Worm (Caenorhabditis elegans) whole organism, L4 larva: Measurements from ENCODE around the gene F48F5.6.

ENCODE experiments used
- F10B5.3 ChIP-seq: sonication (generic microtip); optimal IDR thresholded peaks from 2 replicates; lab custom pipeline; 2016; ENCODE audit warnings: mild to moderate bottlenecking, missing genetic modification characterization, missing compliant biosample characterization
- F26F4.8 ChIP-seq: fragments of 200-800 bp; sonication (Bioruptor generic); conservative IDR thresholded peaks from 2 replicates; pipeline ENCODE4 v1.3.6; 2022; ENCODE audit warnings: missing genetic modification characterization, missing compliant biosample characterization
- R02D3.7 ChIP-seq: fragments of 150-350 bp; sonication (generic microtip); optimal IDR thresholded peaks from 3 replicates; lab custom pipeline; 2014; ENCODE audit warnings: missing biosample characterization, missing genetic modification characterization
- ZK546.5 ChIP-seq, 2 experiments: sonication (generic microtip); optimal IDR thresholded peaks; 2 replicates each; lab custom pipeline; 2017; ENCODE audit warnings: missing biosample characterization in 2 of 2, missing genetic modification characterization in 2 of 2
- aha-1 ChIP-seq: fragments of 150-350 bp; peaks from one replicate; lab custom pipeline; 2014; ENCODE audit warnings: missing biosample characterization, missing genetic modification characterization
- aly-2 ChIP-seq: sonication (generic microtip); optimal IDR thresholded peaks from 2 replicates; lab custom pipeline; 2018; ENCODE audit warnings: missing biosample characterization, missing genetic modification characterization
- arid-1 ChIP-seq: fragments of 200-800 bp; sonication (Bioruptor generic); conservative IDR thresholded peaks from 2 replicates; pipeline ENCODE4 v1.3.6; 2022; ENCODE audit warnings: missing genetic modification reagents, missing genetic modification characterization, missing compliant biosample characterization
- attf-4 ChIP-seq: sonication (generic microtip); optimal IDR thresholded peaks from 3 replicates; lab custom pipeline; 2017; ENCODE audit warnings: missing biosample characterization, missing genetic modification characterization
- ceh-20 ChIP-seq: fragments of 200-800 bp; sonication (Bioruptor generic); IDR thresholded peaks from 2 replicates; pipeline ENCODE4 v1.3.6; 2022; ENCODE audit warnings: missing genetic modification reagents, missing genetic modification characterization, missing compliant biosample characterization
- ceh-32 ChIP-seq: sonication (generic microtip); optimal IDR thresholded peaks from 2 replicates; lab custom pipeline; 2016; ENCODE audit warnings: mild to moderate bottlenecking, missing genetic modification characterization, missing compliant biosample characterization; ENCODE audit not compliant: poor library complexity
- ces-1 ChIP-seq: fragments of 150-350 bp; sonication (generic microtip); optimal IDR thresholded peaks from 4 replicates; lab custom pipeline; 2014; ENCODE audit warnings: missing biosample characterization, missing genetic modification reagents, missing genetic modification characterization
- daf-12 ChIP-seq: fragments of 150-350 bp; optimal IDR thresholded peaks from 2 replicates; lab custom pipeline; 2014; ENCODE audit warnings: missing biosample characterization, missing genetic modification reagents, missing genetic modification characterization
- daf-16 ChIP-seq, 3 experiments: sonication (generic microtip); optimal IDR thresholded peaks; 2 replicates each; lab custom pipeline; 2016 to 2017; ENCODE audit warnings: missing genetic modification characterization in 3 of 3, missing genetic modification reagents in 3 of 3, mild to moderate bottlenecking in 2 of 3, missing compliant biosample characterization in 2 of 3, missing biosample characterization in 1 of 3, moderate library complexity in 1 of 3
- dmd-6 ChIP-seq: fragments of 200-800 bp; sonication (Bioruptor generic); IDR thresholded peaks from 2 replicates; pipeline ENCODE4 v1.3.6; 2022; ENCODE audit warnings: missing genetic modification reagents, missing genetic modification characterization, missing compliant biosample characterization
- dmd-9 ChIP-seq: fragments of 200-800 bp; sonication (Bioruptor generic); IDR thresholded peaks from 2 replicates; pipeline ENCODE4 v1.3.6; 2022; ENCODE audit warnings: missing genetic modification reagents, missing genetic modification characterization, missing compliant biosample characterization
- dpl-1 ChIP-seq: fragments of 150-350 bp; optimal IDR thresholded peaks from 2 replicates; lab custom pipeline; 2014; ENCODE audit warnings: missing biosample characterization, missing genetic modification reagents, missing genetic modification characterization
- duxl-1 ChIP-seq: sonication (generic microtip); optimal IDR thresholded peaks from 2 replicates; lab custom pipeline; 2016; ENCODE audit warnings: mild to moderate bottlenecking, missing genetic modification characterization, moderate library complexity, missing compliant biosample characterization; ENCODE audit not compliant: poor library complexity
- dve-1 ChIP-seq: sonication (generic microtip); optimal IDR thresholded peaks from 2 replicates; lab custom pipeline; 2017; ENCODE audit warnings: antibody characterized with exemption, mild to moderate bottlenecking, missing genetic modification characterization, missing compliant biosample characterization; ENCODE audit not compliant: insufficient read depth
- egl-27 ChIP-seq: sonication (generic microtip); optimal IDR thresholded peaks from 3 replicates; lab custom pipeline; 2017; ENCODE audit warnings: missing biosample characterization, missing genetic modification reagents, missing genetic modification characterization
- egl-43 ChIP-seq: fragments of 200-800 bp; sonication (Bioruptor generic); IDR thresholded peaks from 2 replicates; pipeline ENCODE4 v1.3.6; 2022; ENCODE audit warnings: missing genetic modification reagents, missing genetic modification characterization, missing compliant biosample characterization
- hlh-11 ChIP-seq: fragments of 200-800 bp; sonication (Bioruptor generic); optimal IDR thresholded peaks from 2 replicates; lab custom pipeline; 2018; ENCODE audit warnings: mild to moderate bottlenecking, missing genetic modification characterization, missing compliant biosample characterization
- hmg-1.1 ChIP-seq: fragments of 200-800 bp; sonication (Bioruptor generic); IDR thresholded peaks from 2 replicates; pipeline ENCODE4 v1.3.6; 2022; ENCODE audit warnings: missing genetic modification reagents, missing genetic modification characterization, missing compliant biosample characterization
- madf-9 ChIP-seq: fragments of 200-800 bp; sonication (Bioruptor generic); conservative IDR thresholded peaks from 2 replicates; pipeline ENCODE4 v1.3.6; 2022; ENCODE audit warnings: missing genetic modification reagents, missing genetic modification characterization, missing compliant biosample characterization
- mxl-3 ChIP-seq: fragments of 200-800 bp; sonication (Bioruptor generic); optimal IDR thresholded peaks from 2 replicates; lab custom pipeline; 2018; ENCODE audit warnings: mild to moderate bottlenecking, missing genetic modification characterization, missing compliant biosample characterization
- nhr-11 ChIP-seq: fragments of 150-350 bp; optimal IDR thresholded peaks from 2 replicates; lab custom pipeline; 2014; ENCODE audit warnings: missing biosample characterization, missing genetic modification characterization
- nhr-237 ChIP-seq: sonication (generic microtip); optimal IDR thresholded peaks from 2 replicates; lab custom pipeline; 2017; ENCODE audit warnings: missing biosample characterization, missing genetic modification characterization
- nhr-28 ChIP-seq: fragments of 150-350 bp; optimal IDR thresholded peaks from 2 replicates; lab custom pipeline; 2014; ENCODE audit warnings: missing biosample characterization, missing genetic modification characterization
- nhr-41 ChIP-seq: fragments of 200-800 bp; sonication (Bioruptor generic); IDR thresholded peaks from 2 replicates; pipeline ENCODE4 v1.3.6; 2022; ENCODE audit warnings: missing genetic modification reagents, missing genetic modification characterization, missing compliant biosample characterization
- pha-4 ChIP-seq, 2 experiments: fragments of 150-350 bp in 1 of 2; fragments of 200-800 bp in 1 of 2; sonication (Bioruptor generic) in 1 of 2; IDR thresholded peaks in 1 of 2; optimal IDR thresholded peaks in 1 of 2; 2 replicates each; pipeline versions ENCODE4 v1.3.6 to Lab custom; 2014 to 2022; ENCODE audit warnings: missing genetic modification characterization in 2 of 2, missing genetic modification reagents in 2 of 2, missing biosample characterization in 1 of 2, missing compliant biosample characterization in 1 of 2
- php-3 ChIP-seq: fragments of 200-800 bp; sonication (Bioruptor generic); IDR thresholded peaks from 2 replicates; pipeline ENCODE4 v1.3.6; 2022; ENCODE audit warnings: missing genetic modification reagents, missing genetic modification characterization, missing compliant biosample characterization
- rbr-2 ChIP-seq: sonication (generic microtip); optimal IDR thresholded peaks from 2 replicates; lab custom pipeline; 2016; ENCODE audit warnings: missing genotype, missing genetic modification characterization, missing compliant biosample characterization
- set-16 ChIP-seq: fragments of 200-800 bp; sonication (Bioruptor generic); IDR thresholded peaks from 2 replicates; pipeline ENCODE4 v1.3.6; 2022; ENCODE audit warnings: missing genetic modification reagents, missing genetic modification characterization, missing compliant biosample characterization
- skn-1 ChIP-seq: fragments of 150-350 bp; optimal IDR thresholded peaks from 2 replicates; lab custom pipeline; 2014; ENCODE audit warnings: missing biosample characterization, missing genetic modification characterization
- unc-62 ChIP-seq, 3 experiments: fragments of 150-350 bp in 1 of 3; sonication (generic microtip); optimal IDR thresholded peaks in 2 of 3; peaks in 1 of 3; 1 replicate in 1 of 3; 2 replicates in 2 of 3; lab custom pipeline; 2014 to 2017; ENCODE audit warnings: missing biosample characterization in 3 of 3, missing genetic modification characterization in 3 of 3, missing genetic modification reagents in 3 of 3, missing genotype in 1 of 3
- zip-2 ChIP-seq: fragments of 150-350 bp; optimal IDR thresholded peaks from 2 replicates; lab custom pipeline; 2014; ENCODE audit warnings: missing biosample characterization, missing genetic modification characterization
- ztf-11 ChIP-seq: fragments of 150-350 bp; optimal IDR thresholded peaks from 2 replicates; lab custom pipeline; 2014; ENCODE audit warnings: missing biosample characterization, missing genetic modification characterization

The F48F5.6 gene

ce11 chrV:20412225-20412624, 40.8 kb downstream of the F48F5.6 start (continued):
- TF ChIP-seq hmg-1.1 (GFP tag; lab: Robert Waterston, UW), result 0 out of 2 replicates have a peak, but pooled peaks have one; percentile 31
- TF ChIP-seq skn-1, result no peak
- TF ChIP-seq zip-2 (tag; lab: Kevin White, UChicago), result no peak
- TF ChIP-seq, all 104 proteins: peak for 23

DNA sequence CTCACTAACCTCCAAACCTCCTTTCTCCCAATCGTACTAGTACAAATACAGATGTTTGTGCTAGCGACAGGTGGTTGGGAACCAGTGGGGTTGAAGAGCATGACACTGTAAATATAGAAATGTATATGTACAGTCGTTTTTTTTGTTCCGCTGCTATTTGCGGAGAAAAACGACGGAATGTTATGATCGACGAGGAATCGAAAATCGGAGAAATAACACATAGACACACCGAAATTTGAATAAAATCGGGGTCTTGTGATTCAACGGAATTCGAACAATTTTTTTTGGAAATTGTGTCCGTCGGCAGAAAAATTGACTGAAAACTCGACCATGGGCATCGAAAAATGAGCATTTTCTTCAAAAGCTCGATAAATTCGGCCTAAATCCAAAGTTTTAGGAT, 41.3 kb downstream of the F48F5.6 start, which contains the start of gene F53H2.3:
Gene F53H2.3, minus strand, starts transcription at position 101 of the 400 bp plus-strand sequence.
- TF ChIP-seq madf-9 (GFP tag; lab: Robert Waterston, UW) (no peak), dpl-1 (GFP tag; lab: Kevin White, UChicago) (no peak), ZK546.5 (tag; optimal IDR thresholded peaks at IDR 0.05; lab: Kevin White, UChicago) (no peak), egl-27 (no peak), unc-62 (GFP tag; optimal IDR thresholded peaks at IDR 0.05 in 1 of 2; lab: Kevin White, UChicago) (no peak), unc-62 (tag; optimal IDR thresholded peaks at IDR 0.05; lab: Kevin White, UChicago) (no peak), rbr-2 (tag; lab: Kevin White, UChicago) (no peak), ceh-20 (GFP tag; lab: Robert Waterston, UW) (no peak), F26F4.8 (GFP tag; lab: Robert Waterston, UW) (no peak), attf-4 (no peak), nhr-11 (no peak), ceh-32 (tag; lab: Kevin White, UChicago) (no peak), R02D3.7 (no peak), set-16 (no peak), nhr-237 (tag; lab: Kevin White, UChicago) (no peak), ztf-11 (tag; lab: Kevin White, UChicago) (no peak), arid-1 (GFP tag; lab: Robert Waterston, UW) (no peak), nhr-41 (GFP tag; lab: Robert Waterston, UW) (no peak), aha-1 (no peak), dmd-6 (no peak)

DNA sequence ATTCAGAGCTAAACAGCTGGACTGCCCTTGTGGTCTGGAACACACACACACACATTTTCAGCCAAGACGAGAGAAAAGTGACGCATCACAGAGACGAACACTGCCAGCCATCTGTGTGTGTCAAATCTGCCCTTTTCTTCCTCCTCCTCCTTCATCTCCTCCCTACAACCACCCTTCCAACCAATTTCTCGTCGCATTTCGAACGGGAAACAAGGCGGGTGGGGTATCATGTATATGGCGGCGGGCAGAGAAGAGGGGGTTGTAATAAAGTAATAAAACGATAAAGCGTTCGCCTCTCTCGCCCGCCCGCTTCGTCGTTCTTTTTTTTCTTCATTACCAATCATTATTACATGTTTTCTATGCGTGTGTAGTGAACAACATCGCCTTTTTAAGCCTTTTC, 42.7 kb downstream of the F48F5.6 start:
- TF ChIP-seq nhr-28 (tag; lab: Kevin White, UChicago), result peak; percentile 5
- TF ChIP-seq mxl-3 (GFP tag; lab: Kevin White, UChicago), result peak; percentile 17
- TF ChIP-seq egl-43 (GFP tag; lab: Robert Waterston, UW), result 0 out of 2 replicates have a peak, but pooled peaks have one; percentile 33
- TF ChIP-seq dmd-9 (GFP tag; lab: Robert Waterston, UW), result no peak
- TF ChIP-seq dve-1, result peak; percentile 30
- no peak for TF ChIP-seq pha-4 (GFP tag; IDR thresholded peaks at IDR 0.05; lab: Robert Waterston, UW)
- no peak for TF ChIP-seq pha-4 (tag; optimal IDR thresholded peaks at IDR 0.05; lab: Kevin White, UChicago)
- TF ChIP-seq duxl-1 (tag; lab: Kevin White, UChicago), result peak; percentile 8
- TF ChIP-seq ces-1, result no peak
- TF ChIP-seq aly-2, result no peak
- 0 out of 2 replicates have a peak, but pooled peaks have one; percentile 7 for TF ChIP-seq php-3 (GFP tag; lab: Robert Waterston, UW)
- no peak for TF ChIP-seq F10B5.3
- TF ChIP-seq hlh-11 (tag; lab: Kevin White, UChicago), result peak; percentile 2
- no peak for TF ChIP-seq daf-12 (tag; lab: Kevin White, UChicago)
- peak in 1 of 2 experiments; percentile 41 for TF ChIP-seq unc-62 (GFP tag; optimal IDR thresholded peaks at IDR 0.05 in 1 of 2; lab: Kevin White, UChicago)
- TF ChIP-seq unc-62 (tag; optimal IDR thresholded peaks at IDR 0.05; lab: Kevin White, UChicago), result no peak
- TF ChIP-seq, all 104 proteins: peak for 8

- peak; percentile 50; the same call in 1 of the 2 replicates for TF ChIP-seq set-16
- no peak for TF ChIP-seq daf-16 (GFP tag; optimal IDR thresholded peaks at IDR 0.05; lab: Kevin White, UChicago)
- no peak for TF ChIP-seq daf-16 (tag; optimal IDR thresholded peaks at IDR 0.05; lab: Kevin White, UChicago)
These were observed 44.0 kb downstream of the F48F5.6 start for ce11 chrV:20409016-20409415.
